Fruit fly (Drosophila melanogaster): Measurements from ENCODE around the gene Daxx.
A peak's percentile ranks its signal among the peaks of the same experiment; 100 is the strongest.

Daxx gene

dm6 chr2L:6473076-6474037, 7.4 kb upstream of the Daxx start, which contains the start of gene mmy (continued):
- TF ChIP-seq CG11504 (tag; optimal IDR thresholded peaks at IDR 0.05) = peak; percentile 78
- no peak for TF ChIP-seq bowl (GFP tag; IDR thresholded peaks at IDR 0.05)
- peak; percentile 23 for TF ChIP-seq CG17186 (GFP tag; optimal IDR thresholded peaks at IDR 0.05)
- no peak for TF ChIP-seq CG7745 (tag; optimal IDR thresholded peaks at IDR 0.05)
- no peak for TF ChIP-seq CG2202 (tag; optimal IDR thresholded peaks at IDR 0.05)
- TF ChIP-seq mam (GFP tag; optimal IDR thresholded peaks at IDR 0.05) = peak; percentile 19
- TF ChIP-seq Opbp (GFP tag; IDR thresholded peaks at IDR 0.05; ENCODE audit: partially characterized antibody) = peak; percentile 44; the same call in 1 of the 3 replicates
- TF ChIP-seq cg (GFP tag; optimal IDR thresholded peaks at IDR 0.05) = peak; percentile 98
- TF ChIP-seq CG2875 (GFP tag; optimal IDR thresholded peaks at IDR 0.05) = no peak
- no peak for TF ChIP-seq B-H1 (GFP tag; IDR thresholded peaks at IDR 0.05)
- TF ChIP-seq schlank (tag; optimal IDR thresholded peaks at IDR 0.05) = peak; percentile 0
- TF ChIP-seq eyg (GFP tag; optimal IDR thresholded peaks at IDR 0.05) = peak; percentile 28
- peak; percentile 47 for TF ChIP-seq fd96Cb (tag; optimal IDR thresholded peaks at IDR 0.05)
- no peak for TF ChIP-seq CG11247 (GFP tag; IDR thresholded peaks at IDR 0.05)
- peak; percentile 52; the same call in 1 of the 2 replicates for TF ChIP-seq esg (GFP tag; conservative IDR thresholded peaks at IDR 0.05)
- no peak for TF ChIP-seq Nf-YC (tag; optimal IDR thresholded peaks at IDR 0.05)
- 0 out of 2 replicates have a peak, but pooled peaks have one; percentile 21 for TF ChIP-seq wor (GFP tag; IDR thresholded peaks at IDR 0.05)
- TF ChIP-seq gro (GFP tag; optimal IDR thresholded peaks at IDR 0.05) = peak; percentile 64
- TF ChIP-seq CG10267 (tag; optimal IDR thresholded peaks at IDR 0.05) = peak; percentile 37
- TF ChIP-seq gce (GFP tag; IDR thresholded peaks at IDR 0.05) = no peak
- no peak; the same call in 1 of the 2 replicates for TF ChIP-seq wdn (GFP tag; IDR thresholded peaks at IDR 0.05)
- no peak for TF ChIP-seq CG9876 (GFP tag; optimal IDR thresholded peaks at IDR 0.05)
- peak; percentile 81 for TF ChIP-seq dmrt99B (tag; optimal IDR thresholded peaks at IDR 0.05)
- TF ChIP-seq H2.0 (GFP tag; IDR thresholded peaks at IDR 0.05) = no peak; the same call in 1 of the 2 replicates
- no peak for TF ChIP-seq CG3995 (GFP tag; optimal IDR thresholded peaks at IDR 0.05)
- TF ChIP-seq kni (GFP tag; optimal IDR thresholded peaks at IDR 0.05) = peak; percentile 73
- peak; percentile 43 for TF ChIP-seq CG4328 (GFP tag; optimal IDR thresholded peaks at IDR 0.05)
- peak; percentile 46 for TF ChIP-seq nau (GFP tag; optimal IDR thresholded peaks at IDR 0.05)
- TF ChIP-seq zfh1 (GFP tag; IDR thresholded peaks at IDR 0.05) = no peak
- TF ChIP-seq CG15479 (GFP tag; optimal IDR thresholded peaks at IDR 0.05) = peak; percentile 83
- TF ChIP-seq CkIIα-i1 (GFP tag; IDR thresholded peaks at IDR 0.05) = no peak
- TF ChIP-seq salm (tag; optimal IDR thresholded peaks at IDR 0.05) = peak; percentile 13
- TF ChIP-seq CG4730 (GFP tag; IDR thresholded peaks at IDR 0.05) = 0 out of 2 replicates have a peak, but pooled peaks have one; percentile 34
- no peak for TF ChIP-seq h (optimal IDR thresholded peaks at IDR 0.05)
- peak; percentile 8 for TF ChIP-seq scrt (GFP tag; optimal IDR thresholded peaks at IDR 0.05)
- TF ChIP-seq H15 (GFP tag; IDR thresholded peaks at IDR 0.05) = no peak
- no peak for TF ChIP-seq Atf-2 (GFP tag; optimal IDR thresholded peaks at IDR 0.05)
- peak; percentile 52 for TF ChIP-seq CG30403 (GFP tag; optimal IDR thresholded peaks at IDR 0.05)
- peak; percentile 68; the same call in 1 of the 2 replicates for TF ChIP-seq tna (GFP tag; IDR thresholded peaks at IDR 0.05; ENCODE audit: partially characterized antibody)
- no peak for TF ChIP-seq cato (GFP tag; optimal IDR thresholded peaks at IDR 0.05; ENCODE audit: borderline replicate concordance)
- TF ChIP-seq gem (tag; optimal IDR thresholded peaks at IDR 0.05) = peak; percentile 82
- peak; percentile 26; the same call in 1 of the 2 replicates for TF ChIP-seq Ravus (GFP tag; IDR thresholded peaks at IDR 0.05)
- TF ChIP-seq CG16815 (GFP tag; optimal IDR thresholded peaks at IDR 0.05) = no peak
- no peak for TF ChIP-seq ro (GFP tag; IDR thresholded peaks at IDR 0.05)
- TF ChIP-seq ftz-f1 (GFP tag; optimal IDR thresholded peaks at IDR 0.05) = peak; percentile 29
- TF ChIP-seq HmgZ (tag; optimal IDR thresholded peaks at IDR 0.05) = peak; percentile 12
- TF ChIP-seq Adf1 (GFP tag; IDR thresholded peaks at IDR 0.05) = no peak; the same call in 1 of the 2 replicates
- no peak for TF ChIP-seq CG1024 (GFP tag; IDR thresholded peaks at IDR 0.05)
- peak; percentile 23 for TF ChIP-seq CG4424 (GFP tag; optimal IDR thresholded peaks at IDR 0.05)

All from whole organism, embryonic.